Fruit fly (Drosophila melanogaster) whole organism, embryonic: Measurements from ENCODE around the gene Hsp67Ba.
A peak's percentile ranks its signal among the peaks of the same experiment; 100 is the strongest.

Experiments used
- Asciz ChIP-seq: fragments of 200-800 bp; sonication (Bioruptor generic); optimal IDR thresholded peaks from 2 replicates; lab custom pipeline; 2017; ENCODE audit warnings: missing biosample characterization, mild to moderate bottlenecking, missing genetic modification characterization, missing genetic modification reagents
- Bgb ChIP-seq: fragments of 200-800 bp; sonication (Bioruptor generic); IDR thresholded peaks from 2 replicates; pipeline ENCODE4 v1.3.6; 2022; ENCODE audit warnings: missing biosample characterization, missing genetic modification characterization; ENCODE audit not compliant: partially characterized antibody
- Bteb2 ChIP-seq: fragments of 200-800 bp; sonication (Bioruptor generic); optimal IDR thresholded peaks from 2 replicates; lab custom pipeline; 2016; ENCODE audit warnings: missing biosample characterization, missing genetic modification characterization
- CG13287 ChIP-seq: fragments of 200-800 bp; sonication (Bioruptor generic); IDR thresholded peaks from 2 replicates; pipeline ENCODE4 v1.3.6; 2022; ENCODE audit warnings: missing biosample characterization, missing genetic modification characterization; ENCODE audit not compliant: partially characterized antibody
- CG14710 ChIP-seq: fragments of 200-800 bp; sonication (Bioruptor generic); optimal IDR thresholded peaks from 3 replicates; lab custom pipeline; 2019; ENCODE audit warnings: missing biosample characterization, mild to moderate bottlenecking, missing genetic modification characterization, moderate library complexity
- CG16813 ChIP-seq: fragments of 200-800 bp; sonication (Bioruptor generic); IDR thresholded peaks from 3 replicates; pipeline ENCODE4 v1.3.6; 2022; ENCODE audit warnings: missing biosample characterization, missing genetic modification characterization; ENCODE audit not compliant: partially characterized antibody
- CG17568 ChIP-seq: fragments of 200-800 bp; sonication (Bioruptor generic); optimal IDR thresholded peaks from 2 replicates; lab custom pipeline; 2018; ENCODE audit warnings: missing biosample characterization, mild to moderate bottlenecking, missing genetic modification characterization, moderate library complexity
- CG18619 ChIP-seq: fragments of 200-800 bp; sonication (Bioruptor generic); optimal IDR thresholded peaks from 3 replicates; lab custom pipeline; 2017; ENCODE audit warnings: missing biosample characterization, mild to moderate bottlenecking, missing genetic modification characterization
- CG2120 ChIP-seq: fragments of 200-800 bp; sonication (Bioruptor generic); optimal IDR thresholded peaks from 3 replicates; lab custom pipeline; 2016; ENCODE audit warnings: missing biosample characterization, missing genetic modification characterization
- CG30020 ChIP-seq: fragments of 200-800 bp; optimal IDR thresholded peaks from 2 replicates; lab custom pipeline; 2019; ENCODE audit warnings: missing biosample characterization, mild to moderate bottlenecking, missing genetic modification characterization, moderate library complexity
- CG34422 ChIP-seq: fragments of 200-800 bp; sonication (Bioruptor generic); IDR thresholded peaks from 3 replicates; pipeline ENCODE4 v1.3.6; 2022; ENCODE audit warnings: missing biosample characterization, missing genetic modification characterization
- CG4360 ChIP-seq: fragments of 200-800 bp; sonication (Bioruptor generic); IDR thresholded peaks from 2 replicates; pipeline ENCODE4 v1.3.6; 2022; ENCODE audit warnings: missing biosample characterization, missing genetic modification characterization
- CG4404 ChIP-seq: fragments of 200-800 bp; sonication (Bioruptor generic); IDR thresholded peaks from 2 replicates; pipeline ENCODE4 v1.3.6; 2022; ENCODE audit warnings: missing biosample characterization, missing genetic modification characterization
- CG6854 ChIP-seq: fragments of 200-800 bp; sonication (Bioruptor generic); optimal IDR thresholded peaks from 3 replicates; lab custom pipeline; 2017; ENCODE audit warnings: missing biosample characterization, mild to moderate bottlenecking, missing genetic modification characterization
- CG7786 ChIP-seq: fragments of 200-800 bp; sonication (Bioruptor generic); optimal IDR thresholded peaks from 2 replicates; lab custom pipeline; 2016; ENCODE audit warnings: missing biosample characterization, missing genetic modification characterization
- CG8089 ChIP-seq: fragments of 200-800 bp; sonication (Bioruptor generic); optimal IDR thresholded peaks from 3 replicates; lab custom pipeline; 2016; ENCODE audit warnings: missing biosample characterization, missing genetic modification characterization
- CG9727 ChIP-seq: fragments of 200-800 bp; sonication (Bioruptor generic); optimal IDR thresholded peaks from 3 replicates; lab custom pipeline; 2017; ENCODE audit warnings: missing biosample characterization, mild to moderate bottlenecking, missing genetic modification characterization
- CrebB ChIP-seq: fragments of 200-800 bp; sonication (Bioruptor generic); optimal IDR thresholded peaks from 3 replicates; lab custom pipeline; 2018; ENCODE audit warnings: missing biosample characterization, mild to moderate bottlenecking, missing genetic modification characterization
- D19A ChIP-seq: fragments of 200-800 bp; optimal IDR thresholded peaks from 3 replicates; lab custom pipeline; 2019; ENCODE audit warnings: missing biosample characterization, mild to moderate bottlenecking, missing genetic modification characterization, moderate library complexity
- Dref ChIP-seq: fragments of 200-800 bp; sonication (Bioruptor generic); IDR thresholded peaks from 2 replicates; pipeline ENCODE4 v1.3.6; 2022; ENCODE audit warnings: missing biosample characterization, missing genetic modification characterization
- Fer1 ChIP-seq: fragments of 200-800 bp; sonication (Bioruptor generic); optimal IDR thresholded peaks from 2 replicates; lab custom pipeline; 2017; ENCODE audit warnings: missing biosample characterization, mild to moderate bottlenecking, missing genetic modification characterization
- Hmr ChIP-seq: fragments of 200-800 bp; sonication (Bioruptor generic); optimal IDR thresholded peaks from 3 replicates; lab custom pipeline; 2017; ENCODE audit warnings: mild to moderate bottlenecking, missing biosample characterization, missing genetic modification reagents, missing genetic modification characterization
- MBD-R2 ChIP-seq: fragments of 200-800 bp; sonication (Bioruptor generic); IDR thresholded peaks from 2 replicates; pipeline ENCODE4 v1.3.6; 2022; ENCODE audit warnings: missing biosample characterization, missing genetic modification characterization
- NFAT ChIP-seq: fragments of 200-800 bp; sonication (Bioruptor generic); IDR thresholded peaks from 2 replicates; pipeline ENCODE4 v1.3.6; 2022; ENCODE audit warnings: missing biosample characterization, missing genetic modification characterization
- Pdp1 ChIP-seq, 2 experiments: fragments of 200-800 bp; sonication (Bioruptor generic); optimal IDR thresholded peaks; 3 replicates each; lab custom pipeline; 2016; ENCODE audit warnings: missing biosample characterization in 2 of 2, missing genetic modification characterization in 2 of 2, mild to moderate bottlenecking in 1 of 2, moderate library complexity in 1 of 2
- Ptx1 ChIP-seq: fragments of 200-800 bp; sonication (Bioruptor generic); IDR thresholded peaks from 2 replicates; pipeline ENCODE4 v1.3.6; 2022; ENCODE audit warnings: missing biosample characterization, missing genetic modification characterization
- chn ChIP-seq: fragments of 200-800 bp; sonication (Bioruptor generic); optimal IDR thresholded peaks from 2 replicates; lab custom pipeline; 2016; ENCODE audit warnings: missing biosample characterization, missing genetic modification characterization
- ci ChIP-seq: fragments of 200-800 bp; sonication (Bioruptor generic); IDR thresholded peaks from 3 replicates; pipeline ENCODE4 v1.3.6; 2022; ENCODE audit warnings: missing biosample characterization, missing genetic modification characterization
- corto ChIP-seq: fragments of 200-800 bp; sonication (Bioruptor generic); optimal IDR thresholded peaks from 2 replicates; lab custom pipeline; 2016; ENCODE audit warnings: missing biosample characterization, mild to moderate bottlenecking, missing genetic modification characterization, moderate library complexity
- crol ChIP-seq: fragments of 200-800 bp; sonication (Bioruptor generic); IDR thresholded peaks from 2 replicates; pipeline ENCODE4 v1.3.6; 2022; ENCODE audit warnings: missing biosample characterization, missing genetic modification characterization
- crp ChIP-seq, 2 experiments: fragments of 200-800 bp; sonication (Bioruptor generic); optimal IDR thresholded peaks; 2 replicates in 1 of 2; 3 replicates in 1 of 2; lab custom pipeline; 2017; ENCODE audit warnings: missing biosample characterization in 2 of 2, missing genetic modification characterization in 2 of 2, mild to moderate bottlenecking in 1 of 2, moderate library complexity in 1 of 2
- cwo ChIP-seq: fragments of 200-800 bp; sonication (Bioruptor generic); optimal IDR thresholded peaks from 3 replicates; lab custom pipeline; 2017; ENCODE audit warnings: missing biosample characterization, missing genetic modification characterization, mild to moderate bottlenecking, moderate library complexity, missing genetic modification reagents
- grn ChIP-seq: fragments of 200-800 bp; sonication (Bioruptor generic); optimal IDR thresholded peaks from 3 replicates; lab custom pipeline; 2017; ENCODE audit warnings: missing biosample characterization, missing genetic modification characterization
- her ChIP-seq: fragments of 200-800 bp; sonication (Bioruptor generic); optimal IDR thresholded peaks from 2 replicates; lab custom pipeline; 2016; ENCODE audit warnings: missing biosample characterization, missing genetic modification characterization
- jumu ChIP-seq: fragments of 200-800 bp; sonication (Bioruptor generic); optimal IDR thresholded peaks from 3 replicates; lab custom pipeline; 2016; ENCODE audit warnings: missing biosample characterization, missing genetic modification characterization
- ken ChIP-seq: fragments of 200-800 bp; sonication (Bioruptor generic); IDR thresholded peaks from 3 replicates; pipeline ENCODE4 v1.3.6; 2022; ENCODE audit warnings: missing biosample characterization, missing genetic modification characterization
- lbe ChIP-seq: fragments of 200-800 bp; sonication (Bioruptor generic); optimal IDR thresholded peaks from 2 replicates; lab custom pipeline; 2016; ENCODE audit warnings: missing biosample characterization, mild to moderate bottlenecking, missing genetic modification characterization
- lov ChIP-seq, 2 experiments: fragments of 200-800 bp in 1 of 2; fragments of >200 bp in 1 of 2; sonication (Bioruptor generic) in 1 of 2; IDR thresholded peaks in 1 of 2; optimal IDR thresholded peaks in 1 of 2; 2 replicates in 1 of 2; 3 replicates in 1 of 2; pipeline versions ENCODE4 v1.3.6 to Lab custom; 2017 to 2022; ENCODE audit warnings: missing biosample characterization in 1 of 2, missing genetic modification characterization in 1 of 2
- mam ChIP-seq: fragments of 200-800 bp; sonication (Bioruptor generic); optimal IDR thresholded peaks from 3 replicates; lab custom pipeline; 2016; ENCODE audit warnings: missing biosample characterization, missing genetic modification characterization
- nerfin-1 ChIP-seq: fragments of 200-800 bp; sonication (Bioruptor generic); optimal IDR thresholded peaks from 3 replicates; lab custom pipeline; 2019; ENCODE audit warnings: missing biosample characterization, mild to moderate bottlenecking, missing genetic modification characterization, moderate library complexity
- oc ChIP-seq: fragments of 200-800 bp; sonication (Bioruptor generic); optimal IDR thresholded peaks from 2 replicates; lab custom pipeline; 2018; ENCODE audit warnings: missing biosample characterization, mild to moderate bottlenecking, missing genetic modification characterization, moderate library complexity
- run ChIP-seq: fragments of 200-800 bp; sonication (Bioruptor generic); optimal IDR thresholded peaks from 3 replicates; lab custom pipeline; 2018; ENCODE audit warnings: missing biosample characterization, mild to moderate bottlenecking, missing genetic modification characterization
- sc ChIP-seq, 3 experiments: fragments of >200 bp in 2 of 3; fragments of 200-800 bp in 1 of 3; sonication (Bioruptor generic) in 1 of 3; optimal IDR thresholded peaks; 2 replicates in 2 of 3; 3 replicates in 1 of 3; lab custom pipeline; 2017; ENCODE audit warnings: mild to moderate bottlenecking in 1 of 3, missing biosample characterization in 1 of 3, missing genetic modification characterization in 1 of 3, missing genetic modification reagents in 1 of 3
- sens ChIP-seq: fragments of 200-800 bp; sonication (Bioruptor generic); peaks from one replicate; lab custom pipeline; 2016; ENCODE audit warnings: missing biosample characterization, missing genetic modification characterization
- so ChIP-seq: fragments of 200-800 bp; sonication (Bioruptor generic); IDR thresholded peaks from 3 replicates; pipeline ENCODE4 v1.3.6; 2022; ENCODE audit warnings: missing biosample characterization, missing genetic modification characterization
- unc-4 ChIP-seq: fragments of 200-800 bp; sonication (Bioruptor generic); IDR thresholded peaks from 2 replicates; pipeline ENCODE4 v1.3.6; 2022; ENCODE audit warnings: missing biosample characterization, missing genetic modification characterization; ENCODE audit not compliant: partially characterized antibody
- wek ChIP-seq: fragments of 200-800 bp; sonication (Bioruptor generic); optimal IDR thresholded peaks from 3 replicates; lab custom pipeline; 2018; ENCODE audit warnings: missing biosample characterization, mild to moderate bottlenecking, missing genetic modification characterization, moderate library complexity
- wor ChIP-seq: fragments of 200-800 bp; sonication (Bioruptor generic); IDR thresholded peaks from 2 replicates; pipeline ENCODE4 v1.3.6; 2022; ENCODE audit warnings: missing biosample characterization, missing genetic modification characterization

Hsp67Ba gene

dm6 chr3L:9426656-9427294, 47.4 kb upstream of the Hsp67Ba start, which contains the start of the genes Atat and Shc (continued):
- peak; percentile 94 for TF ChIP-seq run (tag; lab: Kevin White, UChicago)
- peak; percentile 97 for TF ChIP-seq lbe
- peak; percentile 99 to 100 for TF ChIP-seq Pdp1 (GFP tag; optimal IDR thresholded peaks at IDR 0.05; lab: Kevin White, UChicago)
- peak; percentile 99 for TF ChIP-seq CG9727 (GFP tag; lab: Kevin White, UChicago)
- TF ChIP-seq Fer1: peak; percentile 98
- TF ChIP-seq CG8089 (GFP tag; lab: Kevin White, UChicago): peak; percentile 99
- peak; percentile 89 for TF ChIP-seq corto
- TF ChIP-seq CG30020 (tag; lab: Kevin White, UChicago): peak; percentile 90
- TF ChIP-seq unc-4 (GFP tag; lab: Robert Waterston, UW): peak; percentile 95
- TF ChIP-seq Ptx1 (GFP tag; lab: Robert Waterston, UW): peak; percentile 100
- TF ChIP-seq grn: peak; percentile 87
- peak; percentile 100 for TF ChIP-seq CG7786
- TF ChIP-seq CG6854 (GFP tag; lab: Kevin White, UChicago): peak; percentile 93
- TF ChIP-seq D19A (tag; lab: Kevin White, UChicago): peak; percentile 89
- peak; percentile 99 for TF ChIP-seq Bteb2 (GFP tag; lab: Kevin White, UChicago)
- TF ChIP-seq CG2120 (GFP tag; lab: Kevin White, UChicago): peak; percentile 100
- TF ChIP-seq wek (GFP tag; lab: Kevin White, UChicago): peak; percentile 83
- peak; percentile 100 for TF ChIP-seq sens (GFP tag; lab: Kevin White, UChicago)
- no peak for TF ChIP-seq sc (optimal IDR thresholded peaks at IDR 0.05; lab: Kevin White, UChicago)
- peak; percentile 96 for TF ChIP-seq sc (GFP tag; optimal IDR thresholded peaks at IDR 0.05; lab: Kevin White, UChicago)
- peak; percentile 87 for TF ChIP-seq Dref (GFP tag; lab: Robert Waterston, UW)
- peak; percentile 97 for TF ChIP-seq CG14710 (tag; lab: Kevin White, UChicago)
- peak; percentile 99 for TF ChIP-seq wor
- no peak for TF ChIP-seq lov (optimal IDR thresholded peaks at IDR 0.05; lab: Kevin White, UChicago)
- TF ChIP-seq lov (GFP tag; IDR thresholded peaks at IDR 0.05; lab: Robert Waterston, UW): peak; percentile 99
- TF ChIP-seq CG34422 (GFP tag; lab: Robert Waterston, UW): peak; percentile 100
- TF ChIP-seq CG16813: peak; percentile 96
- peak; percentile 100 for TF ChIP-seq mam (GFP tag; lab: Kevin White, UChicago)
- TF ChIP-seq so (GFP tag; lab: Robert Waterston, UW): peak; percentile 98
- peak; percentile 85 for TF ChIP-seq crol
- TF ChIP-seq oc: peak; percentile 97
- peak; percentile 97 for TF ChIP-seq CrebB (tag; lab: Kevin White, UChicago)
- TF ChIP-seq chn (GFP tag; lab: Kevin White, UChicago): peak; percentile 100
- TF ChIP-seq CG13287: peak; percentile 94
- TF ChIP-seq cwo (GFP tag; lab: Kevin White, UChicago): peak; percentile 96
- peak; percentile 87 for TF ChIP-seq CG4360 (GFP tag; lab: Robert Waterston, UW)
- TF ChIP-seq CG4404 (GFP tag; lab: Robert Waterston, UW): peak; percentile 100
- TF ChIP-seq ken (GFP tag; lab: Robert Waterston, UW): peak; percentile 100
- TF ChIP-seq Bgb (GFP tag; lab: Robert Waterston, UW): peak; percentile 89
- peak; percentile 100 for TF ChIP-seq NFAT (GFP tag; lab: Robert Waterston, UW)
- TF ChIP-seq nerfin-1 (tag; lab: Kevin White, UChicago): peak; percentile 95
- TF ChIP-seq jumu (GFP tag; lab: Kevin White, UChicago): peak; percentile 100
- peak; percentile 99 for TF ChIP-seq CG18619
- TF ChIP-seq Asciz (GFP tag; lab: Kevin White, UChicago): peak; percentile 92
- TF ChIP-seq ci (GFP tag; lab: Robert Waterston, UW): peak; percentile 99
- TF ChIP-seq MBD-R2 (GFP tag; lab: Robert Waterston, UW): peak; percentile 100
- peak; percentile 95 for TF ChIP-seq CG17568 (GFP tag; lab: Kevin White, UChicago)
- peak in 1 of 2 experiments; percentile 77 for TF ChIP-seq crp (GFP tag; optimal IDR thresholded peaks at IDR 0.05; lab: Kevin White, UChicago)
- peak; percentile 99 for TF ChIP-seq Hmr (GFP tag; lab: Kevin White, UChicago)
- peak; percentile 97 for TF ChIP-seq her (GFP tag; lab: Kevin White, UChicago)
